Worm (Caenorhabditis elegans): ENCODE results near the gene lin-5.

The lin-5 gene

DNA sequence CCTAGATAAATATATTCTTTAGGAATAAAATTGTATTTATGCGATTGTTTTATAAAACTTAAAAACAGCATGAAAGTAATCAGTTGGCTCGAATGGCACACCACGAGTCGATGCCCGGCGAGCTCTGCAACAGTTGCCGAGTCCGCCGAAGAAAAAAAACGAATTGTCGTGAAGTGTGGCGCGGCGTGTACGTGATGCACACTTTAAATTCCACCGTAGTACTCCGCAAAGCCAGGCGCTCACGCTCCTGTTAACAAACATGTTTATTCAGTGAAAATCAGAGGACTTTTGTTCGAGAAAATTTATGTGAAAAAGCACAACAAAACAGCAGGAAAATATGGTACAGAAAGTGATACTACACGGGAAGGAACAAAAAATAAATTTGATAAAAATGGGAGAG lies 10.3 kb downstream of the lin-5 start (continued):
- TF ChIP-seq snpc-1.1 (tag; optimal IDR thresholded peaks at IDR 0.05; ENCODE audit: insufficient read depth) (no peak), lin-54 (GFP tag; optimal IDR thresholded peaks at IDR 0.05) (peak; percentile 51), tbp1 (GFP tag; optimal IDR thresholded peaks at IDR 0.05) (peak; percentile 20), F22D6.2 (tag; optimal IDR thresholded peaks at IDR 0.05) (no peak), cebp-2 (GFP tag; IDR thresholded peaks at IDR 0.05) (no peak), egl-44 (GFP tag; IDR thresholded peaks at IDR 0.05) (no peak), ztf-22 (GFP tag; optimal IDR thresholded peaks at IDR 0.05) (no peak), rcor-1 (GFP tag; IDR thresholded peaks at IDR 0.05) (no peak), lsl-1 (GFP tag; optimal IDR thresholded peaks at IDR 0.05) (peak; percentile 80), unc-62 (GFP tag; optimal IDR thresholded peaks at IDR 0.05) (no peak), nfya-1 (tag; optimal IDR thresholded peaks at IDR 0.05; ENCODE audit: borderline replicate concordance, insufficient read depth) (no peak), ets-4 (GFP tag; optimal IDR thresholded peaks at IDR 0.05) (no peak), ztf-26 (tag; optimal IDR thresholded peaks at IDR 0.05) (no peak), dox-1 (GFP tag; IDR thresholded peaks at IDR 0.05) (0 out of 2 replicates have a peak, but pooled peaks have one; percentile 7), ztf-25 (GFP tag; IDR thresholded peaks at IDR 0.05) (no peak), madf-3 (GFP tag; IDR thresholded peaks at IDR 0.05) (no peak), let-526 (GFP tag; IDR thresholded peaks at IDR 0.05) (no peak), ztf-18 (tag; optimal IDR thresholded peaks at IDR 0.05) (peak; percentile 1), sea-2 (GFP tag; IDR thresholded peaks at IDR 0.05) (no peak), lsy-27 (tag; optimal IDR thresholded peaks at IDR 0.05; ENCODE audit: borderline replicate concordance, insufficient read depth) (no peak), ama-1 (optimal IDR thresholded peaks at IDR 0.05) (no peak), ama-1 (GFP tag; optimal IDR thresholded peaks at IDR 0.05) (no peak), madf-6 (GFP tag; IDR thresholded peaks at IDR 0.05) (peak; percentile 64), hmg-20 (GFP tag; IDR thresholded peaks at IDR 0.05) (no peak), nhr-120 (GFP tag; IDR thresholded peaks at IDR 0.05) (no peak), Y95B8A.8 (GFP tag; IDR thresholded peaks at IDR 0.05) (peak; percentile 18; the same call in 1 of the 2 replicates), athp-1 (tag; optimal IDR thresholded peaks at IDR 0.05) (peak; percentile 68), F33H1.4 (GFP tag; IDR thresholded peaks at IDR 0.05) (peak; percentile 30; the same call in 1 of the 2 replicates), mel-28 (tag; optimal IDR thresholded peaks at IDR 0.05; ENCODE audit: borderline replicate concordance) (no peak), nhr-27 (tag; optimal IDR thresholded peaks at IDR 0.05) (no peak), lin-26 (GFP tag; IDR thresholded peaks at IDR 0.05) (peak; percentile 28; the same call in 1 of the 2 replicates), F57C9.4 (tag; optimal IDR thresholded peaks at IDR 0.05) (no peak), cebp-1 (GFP tag; IDR thresholded peaks at IDR 0.05) (no peak), cebp-1 (tag; optimal IDR thresholded peaks at IDR 0.05) (peak; percentile 56), Y53G8AR.9 (GFP tag; conservative IDR thresholded peaks at IDR 0.05) (no peak), Y56A3A.18 (GFP tag; IDR thresholded peaks at IDR 0.05) (0 out of 2 replicates have a peak, but pooled peaks have one; percentile 37), zim-3 (tag; optimal IDR thresholded peaks at IDR 0.05) (no peak), attf-3 (GFP tag; conservative IDR thresholded peaks at IDR 0.05) (peak; percentile 73), B0336.3 (GFP tag; IDR thresholded peaks at IDR 0.05) (0 out of 2 replicates have a peak, but pooled peaks have one; percentile 37), D2030.7 (GFP tag; IDR thresholded peaks at IDR 0.05) (peak; percentile 33; the same call in 1 of the 2 replicates), hmg-1.2 (GFP tag; IDR thresholded peaks at IDR 0.05) (peak; percentile 42; the same call in 1 of the 2 replicates), ceh-40 (GFP tag; IDR thresholded peaks at IDR 0.05) (no peak), K12H6.12 (tag; optimal IDR thresholded peaks at IDR 0.05) (peak; percentile 31), sptf-2 (GFP tag; optimal IDR thresholded peaks at IDR 0.05) (no peak), mcd-1 (GFP tag; IDR thresholded peaks at IDR 0.05) (0 out of 2 replicates have a peak, but pooled peaks have one; percentile 24), sdz-38 (tag; optimal IDR thresholded peaks at IDR 0.05) (no peak)
